Worm (Caenorhabditis elegans) whole organism, L1 larva: ENCODE data around the gene Y17D7C.1.

ENCODE experiments used
- C16A3.4 ChIP-seq: fragments of 150-350 bp; optimal IDR thresholded peaks from 2 replicates; lab custom pipeline; 2014; ENCODE audit warnings: missing biosample characterization, missing genetic modification characterization
- C34B4.2 ChIP-seq: sonication (generic microtip); optimal IDR thresholded peaks from 2 replicates; lab custom pipeline; 2017; ENCODE audit warnings: mild to moderate bottlenecking, missing genetic modification characterization, missing compliant biosample characterization
- ama-1 ChIP-seq: fragments of 150-350 bp; optimal IDR thresholded peaks from 2 replicates; lab custom pipeline; 2014
- ceh-8 ChIP-seq: fragments of 200-800 bp; sonication (Bioruptor generic); optimal IDR thresholded peaks from 2 replicates; lab custom pipeline; 2018; ENCODE audit warnings: mild to moderate bottlenecking, missing genetic modification characterization, moderate library complexity, missing compliant biosample characterization
- ces-1 ChIP-seq: fragments of 150-350 bp; optimal IDR thresholded peaks from 2 replicates; lab custom pipeline; 2014; ENCODE audit warnings: missing biosample characterization, missing genetic modification reagents, missing genetic modification characterization
- efl-1 ChIP-seq, 4 experiments: fragments of 150-350 bp; optimal IDR thresholded peaks in 3 of 4; peaks in 1 of 4; 1 replicate in 1 of 4; 2 replicates in 3 of 4; lab custom pipeline; 2014; ENCODE audit warnings: missing biosample characterization in 2 of 4, missing genetic modification characterization in 2 of 4, missing genetic modification reagents in 2 of 4
- egl-13 ChIP-seq: sonication (generic microtip); optimal IDR thresholded peaks from 2 replicates; lab custom pipeline; 2016; ENCODE audit warnings: missing genotype, missing genetic modification reagents, missing genetic modification characterization, missing compliant biosample characterization
- elt-2 ChIP-seq: sonication (generic microtip); optimal IDR thresholded peaks from 2 replicates; lab custom pipeline; 2016; ENCODE audit warnings: missing genetic modification characterization, mild to moderate bottlenecking, inconsistent platforms, missing compliant biosample characterization, missing genetic modification reagents
- ets-5 ChIP-seq: fragments of 200-800 bp; sonication (Bioruptor generic); IDR thresholded peaks from 2 replicates; pipeline ENCODE4 v1.3.6; 2022; ENCODE audit warnings: missing genetic modification characterization, missing compliant biosample characterization
- fkh-10 ChIP-seq: sonication (generic microtip); optimal IDR thresholded peaks from 2 replicates; lab custom pipeline; 2017; ENCODE audit warnings: missing biosample characterization, missing genetic modification reagents, missing genetic modification characterization
- fkh-4 ChIP-seq: sonication (generic microtip); optimal IDR thresholded peaks from 2 replicates; lab custom pipeline; 2016; ENCODE audit warnings: missing compliant biosample characterization, missing genetic modification characterization, borderline replicate concordance
- fkh-8 ChIP-seq: sonication (generic microtip); optimal IDR thresholded peaks from 2 replicates; lab custom pipeline; 2016; ENCODE audit warnings: mild to moderate bottlenecking, missing genetic modification characterization, missing compliant biosample characterization
- fos-1 ChIP-seq: fragments of 150-350 bp; optimal IDR thresholded peaks from 2 replicates; lab custom pipeline; 2014; ENCODE audit warnings: missing biosample characterization, missing genetic modification characterization
- hlh-17 ChIP-seq: fragments of 200-800 bp; sonication (Bioruptor generic); optimal IDR thresholded peaks from 2 replicates; lab custom pipeline; 2018; ENCODE audit warnings: missing genetic modification characterization, mild to moderate bottlenecking, missing compliant biosample characterization, moderate library complexity, borderline replicate concordance
- jun-1 ChIP-seq: fragments of 150-350 bp; optimal IDR thresholded peaks from 2 replicates; lab custom pipeline; 2014; ENCODE audit warnings: missing biosample characterization, missing genetic modification reagents, missing genetic modification characterization
- lin-13 ChIP-seq: fragments of 150-350 bp; optimal IDR thresholded peaks from 2 replicates; lab custom pipeline; 2014; ENCODE audit warnings: missing biosample characterization, missing genetic modification reagents, missing genetic modification characterization
- lir-3 ChIP-seq: sonication (generic microtip); optimal IDR thresholded peaks from 2 replicates; lab custom pipeline; 2016; ENCODE audit warnings: mild to moderate bottlenecking, missing genetic modification characterization, moderate library complexity, missing compliant biosample characterization; ENCODE audit not compliant: poor library complexity
- mef-2 ChIP-seq: fragments of 150-350 bp; optimal IDR thresholded peaks from 2 replicates; lab custom pipeline; 2014; ENCODE audit warnings: missing biosample characterization, missing genetic modification characterization
- mep-1 ChIP-seq: fragments of 150-350 bp; optimal IDR thresholded peaks from 2 replicates; lab custom pipeline; 2014; ENCODE audit warnings: missing biosample characterization, missing genetic modification characterization
- nhr-11 ChIP-seq: fragments of 150-350 bp; optimal IDR thresholded peaks from 2 replicates; lab custom pipeline; 2014; ENCODE audit warnings: missing biosample characterization, missing genetic modification characterization
- nhr-20 ChIP-seq: sonication (generic microtip); optimal IDR thresholded peaks from 2 replicates; lab custom pipeline; 2016; ENCODE audit warnings: mild to moderate bottlenecking, missing genetic modification characterization, missing compliant biosample characterization
- nhr-237 ChIP-seq: fragments of 150-350 bp; optimal IDR thresholded peaks from 2 replicates; lab custom pipeline; 2014; ENCODE audit warnings: missing biosample characterization, missing genetic modification characterization
- nhr-28 ChIP-seq: fragments of 150-350 bp; optimal IDR thresholded peaks from 2 replicates; lab custom pipeline; 2014; ENCODE audit warnings: missing biosample characterization, missing genetic modification characterization
- nhr-77 ChIP-seq: fragments of 150-350 bp; optimal IDR thresholded peaks from 2 replicates; lab custom pipeline; 2014; ENCODE audit warnings: missing biosample characterization, missing genetic modification characterization
- nhr-85 ChIP-seq: sonication (generic microtip); peaks from one replicate; lab custom pipeline; 2016; ENCODE audit warnings: missing genetic modification characterization, inconsistent platforms, missing compliant biosample characterization
- pag-3 ChIP-seq: sonication (generic microtip); optimal IDR thresholded peaks from 2 replicates; lab custom pipeline; 2017; ENCODE audit warnings: missing genetic modification characterization, mild to moderate bottlenecking, missing compliant biosample characterization, antibody characterized with exemption, borderline replicate concordance; ENCODE audit not compliant: insufficient read depth
- pqm-1 ChIP-seq: sonication (generic microtip); optimal IDR thresholded peaks from 3 replicates; lab custom pipeline; 2017; ENCODE audit warnings: missing biosample characterization, missing genetic modification characterization
- snpc-4 ChIP-seq: fragments of 150-350 bp; optimal IDR thresholded peaks from 2 replicates; lab custom pipeline; 2014; ENCODE audit warnings: missing biosample characterization, missing genetic modification characterization
- snu-23 ChIP-seq: sonication (generic microtip); optimal IDR thresholded peaks from 2 replicates; lab custom pipeline; 2016; ENCODE audit warnings: missing genetic modification characterization, missing compliant biosample characterization
- sox-4 ChIP-seq: sonication (generic microtip); optimal IDR thresholded peaks from 2 replicates; lab custom pipeline; 2016; ENCODE audit warnings: missing genetic modification characterization, missing compliant biosample characterization
- sup-37 ChIP-seq: fragments of 200-800 bp; sonication (Bioruptor generic); optimal IDR thresholded peaks from 2 replicates; lab custom pipeline; 2018; ENCODE audit warnings: mild to moderate bottlenecking, missing genetic modification characterization, missing compliant biosample characterization
- tbx-2 ChIP-seq: sonication (generic microtip); optimal IDR thresholded peaks from 2 replicates; lab custom pipeline; 2016; ENCODE audit warnings: missing genetic modification characterization, missing compliant biosample characterization
- unc-98 ChIP-seq: fragments of 200-800 bp; sonication (Bioruptor generic); IDR thresholded peaks from 2 replicates; pipeline ENCODE4 v1.3.6; 2022; ENCODE audit warnings: missing genetic modification characterization, missing compliant biosample characterization
- vab-15 ChIP-seq: sonication (generic microtip); optimal IDR thresholded peaks from 2 replicates; lab custom pipeline; 2017; ENCODE audit warnings: missing genotype, mild to moderate bottlenecking, missing genetic modification characterization, missing compliant biosample characterization
- ztf-4 ChIP-seq: fragments of 150-350 bp; optimal IDR thresholded peaks from 2 replicates; lab custom pipeline; 2014; ENCODE audit warnings: missing biosample characterization, missing genetic modification characterization

Y17D7C.1 gene

ce11 chrV:18706063-18706620, at the start of gene Y17D7C.1:
Gene Y17D7C.1, plus strand, starts transcription at chrV:18706570.
- TF ChIP-seq efl-1 (optimal IDR thresholded peaks at IDR 0.05; lab: Kevin White, UChicago) (no peak), efl-1 (GFP tag; optimal IDR thresholded peaks at IDR 0.05 in 1 of 2; lab: Kevin White, UChicago) (peak in 1 of 2 experiments; percentile 86), fos-1 (tag; lab: Kevin White, UChicago) (no peak)
- TF ChIP-seq, all 84 proteins: peak for 1

ce11 chrV:18657391-18657790, 49.0 kb upstream of the Y17D7C.1 start:
- TF ChIP-seq ztf-4 (tag; lab: Kevin White, UChicago), result no peak
- TF ChIP-seq jun-1 (tag; lab: Kevin White, UChicago), result no peak
- no peak for TF ChIP-seq vab-15 (tag; lab: Kevin White, UChicago)
- TF ChIP-seq nhr-237, result no peak
- TF ChIP-seq ces-1, result no peak
- no peak for TF ChIP-seq C34B4.2 (tag; lab: Kevin White, UChicago)
- no peak for TF ChIP-seq nhr-11 (tag; lab: Kevin White, UChicago)
- no peak for TF ChIP-seq lin-13
- no peak for TF ChIP-seq sox-4 (tag; lab: Kevin White, UChicago)
- TF ChIP-seq lir-3 (tag; lab: Kevin White, UChicago), result no peak
- no peak for TF ChIP-seq snu-23 (GFP tag; lab: Kevin White, UChicago)
- TF ChIP-seq tbx-2 (tag; lab: Kevin White, UChicago), result no peak
- TF ChIP-seq efl-1 (optimal IDR thresholded peaks at IDR 0.05; lab: Kevin White, UChicago), result no peak
- no peak for TF ChIP-seq efl-1 (GFP tag; optimal IDR thresholded peaks at IDR 0.05 in 1 of 2; lab: Kevin White, UChicago)
- TF ChIP-seq nhr-77 (tag; lab: Kevin White, UChicago), result no peak
- TF ChIP-seq mep-1, result no peak
- no peak for TF ChIP-seq unc-98

ce11 chrV:18658914-18659313, 47.5 kb upstream of the Y17D7C.1 start:
- no peak for TF ChIP-seq elt-2

- TF ChIP-seq hlh-17 (GFP tag; lab: Kevin White, UChicago), result no peak
- no peak for TF ChIP-seq nhr-77 (tag; lab: Kevin White, UChicago)
These were observed 44.0 kb upstream of the Y17D7C.1 start for ce11 chrV:18662333-18662732.

ce11 chrV:18664026-18664425, 42.3 kb upstream of the Y17D7C.1 start, which contains the start of gene Y69H2.3:
Gene Y69H2.3, minus strand, starts transcription at chrV:18664126.
- TF ChIP-seq efl-1 (optimal IDR thresholded peaks at IDR 0.05; lab: Kevin White, UChicago) (no peak), efl-1 (GFP tag; optimal IDR thresholded peaks at IDR 0.05 in 1 of 2; lab: Kevin White, UChicago) (no peak), hlh-17 (GFP tag; lab: Kevin White, UChicago) (no peak), nhr-85 (no peak), egl-13 (tag; lab: Kevin White, UChicago) (no peak), lir-3 (tag; lab: Kevin White, UChicago) (no peak), pqm-1 (tag; lab: Kevin White, UChicago) (no peak), snpc-4 (tag; lab: Kevin White, UChicago) (no peak), ama-1 (lab: Kevin White, UChicago) (no peak), nhr-28 (tag; lab: Kevin White, UChicago) (no peak), nhr-20 (tag; lab: Kevin White, UChicago) (no peak), C16A3.4 (tag; lab: Kevin White, UChicago) (no peak), pag-3 (tag; lab: Kevin White, UChicago) (no peak), fkh-4 (tag; lab: Kevin White, UChicago) (no peak), fkh-10 (GFP tag; lab: Kevin White, UChicago) (no peak), fkh-8 (tag; lab: Kevin White, UChicago) (no peak), ceh-8 (no peak), sup-37 (GFP tag; lab: Kevin White, UChicago) (no peak), nhr-11 (tag; lab: Kevin White, UChicago) (no peak), mef-2 (tag; lab: Kevin White, UChicago) (no peak), ets-5 (GFP tag; lab: Robert Waterston, UW) (no peak)
